Fruit fly (Drosophila melanogaster) whole organism, embryonic: Measurements from ENCODE around the gene Hsp110.

Experiments
- Awh ChIP-seq: fragments of 200-800 bp; sonication (Bioruptor generic); IDR thresholded peaks from 2 replicates; pipeline ENCODE4, ENCODE4 v1.3.6; 2022; ENCODE audit warnings: missing biosample characterization, missing genetic modification characterization
- BtbVII ChIP-seq: fragments of 200-800 bp; sonication (Bioruptor generic); optimal IDR thresholded peaks from 3 replicates; lab custom pipeline; 2017; ENCODE audit warnings: missing biosample characterization, mild to moderate bottlenecking, missing genetic modification characterization
- Bteb2 ChIP-seq: fragments of 200-800 bp; sonication (Bioruptor generic); optimal IDR thresholded peaks from 2 replicates; lab custom pipeline; 2016; ENCODE audit warnings: missing biosample characterization, missing genetic modification characterization
- CG10654 ChIP-seq: fragments of 200-800 bp; sonication (Bioruptor generic); optimal IDR thresholded peaks from 2 replicates; lab custom pipeline; 2016; ENCODE audit warnings: missing biosample characterization, missing genetic modification characterization
- CG11247 ChIP-seq: fragments of 200-800 bp; sonication (Bioruptor generic); IDR thresholded peaks from 2 replicates; pipeline ENCODE4 v1.3.6; 2022; ENCODE audit warnings: missing biosample characterization, missing genetic modification characterization
- CG11560 ChIP-seq: fragments of 200-800 bp; sonication (Bioruptor generic); IDR thresholded peaks from 3 replicates; pipeline ENCODE4 v1.3.6; 2022; ENCODE audit warnings: missing biosample characterization, missing genetic modification characterization
- CG11696 ChIP-seq: fragments of 200-800 bp; sonication (Bioruptor generic); IDR thresholded peaks from 2 replicates; pipeline ENCODE4 v1.3.6; 2022; ENCODE audit warnings: missing biosample characterization, missing genetic modification characterization
- CG12104 ChIP-seq: fragments of 200-800 bp; sonication (Bioruptor generic); optimal IDR thresholded peaks from 3 replicates; lab custom pipeline; 2016; ENCODE audit warnings: missing biosample characterization, missing genetic modification characterization
- CG16779 ChIP-seq: fragments of 200-800 bp; sonication (Bioruptor generic); IDR thresholded peaks from 2 replicates; pipeline ENCODE4 v1.3.6; 2022; ENCODE audit warnings: missing biosample characterization, missing genetic modification characterization
- CG16863 ChIP-seq: fragments of 200-800 bp; sonication (Bioruptor generic); optimal IDR thresholded peaks from 3 replicates; lab custom pipeline; 2016; ENCODE audit warnings: missing biosample characterization, missing genetic modification characterization
- CG17568 ChIP-seq: fragments of 200-800 bp; sonication (Bioruptor generic); optimal IDR thresholded peaks from 2 replicates; lab custom pipeline; 2018; ENCODE audit warnings: missing biosample characterization, mild to moderate bottlenecking, missing genetic modification characterization, moderate library complexity
- CG2120 ChIP-seq: fragments of 200-800 bp; sonication (Bioruptor generic); optimal IDR thresholded peaks from 3 replicates; lab custom pipeline; 2016; ENCODE audit warnings: missing biosample characterization, missing genetic modification characterization
- CG3065 ChIP-seq: fragments of 200-800 bp; sonication (Bioruptor generic); optimal IDR thresholded peaks from 2 replicates; lab custom pipeline; 2016; ENCODE audit warnings: missing biosample characterization, missing genetic modification characterization
- CG34376 ChIP-seq: fragments of 200-800 bp; sonication (Bioruptor generic); optimal IDR thresholded peaks from 2 replicates; lab custom pipeline; 2018; ENCODE audit warnings: missing biosample characterization, mild to moderate bottlenecking, missing genetic modification characterization
- CG4282 ChIP-seq: fragments of 200-800 bp; sonication (Bioruptor generic); optimal IDR thresholded peaks from 2 replicates; lab custom pipeline; 2016; ENCODE audit warnings: missing biosample characterization, missing genetic modification characterization
- CG8089 ChIP-seq: fragments of 200-800 bp; sonication (Bioruptor generic); optimal IDR thresholded peaks from 3 replicates; lab custom pipeline; 2016; ENCODE audit warnings: missing biosample characterization, missing genetic modification characterization
- CG8944 ChIP-seq: fragments of 200-800 bp; sonication (Bioruptor generic); optimal IDR thresholded peaks from 3 replicates; lab custom pipeline; 2016; ENCODE audit warnings: missing biosample characterization, missing genetic modification characterization
- CkIIα-i1 ChIP-seq: fragments of 200-800 bp; sonication (Bioruptor generic); IDR thresholded peaks from 2 replicates; pipeline ENCODE4 v1.3.6; 2022; ENCODE audit warnings: missing biosample characterization, missing genetic modification characterization
- Drgx ChIP-seq: fragments of 200-800 bp; sonication (Bioruptor generic); IDR thresholded peaks from 2 replicates; pipeline ENCODE4 v1.3.6; 2022; ENCODE audit warnings: missing biosample characterization, missing genetic modification characterization
- Eip74EF ChIP-seq, 2 experiments: fragments of 200-800 bp in 1 of 2; fragments of >200 bp in 1 of 2; sonication (Bioruptor generic) in 1 of 2; optimal IDR thresholded peaks; 2 replicates each; lab custom pipeline; 2017 to 2019; ENCODE audit warnings: missing biosample characterization in 2 of 2, missing genetic modification characterization in 2 of 2, mild to moderate bottlenecking in 1 of 2, moderate library complexity in 1 of 2
- HmgD ChIP-seq: fragments of 200-800 bp; sonication (Bioruptor generic); optimal IDR thresholded peaks from 3 replicates; lab custom pipeline; 2016; ENCODE audit warnings: missing biosample characterization, missing genetic modification characterization
- Mes4 ChIP-seq: fragments of 200-800 bp; sonication (Bioruptor generic); optimal IDR thresholded peaks from 2 replicates; lab custom pipeline; 2016; ENCODE audit warnings: missing biosample characterization, missing genetic modification characterization
- NFAT ChIP-seq: fragments of 200-800 bp; sonication (Bioruptor generic); IDR thresholded peaks from 2 replicates; pipeline ENCODE4 v1.3.6; 2022; ENCODE audit warnings: missing biosample characterization, missing genetic modification characterization
- NfI ChIP-seq: fragments of 200-800 bp; sonication (Bioruptor generic); optimal IDR thresholded peaks from 3 replicates; lab custom pipeline; 2018; ENCODE audit warnings: missing biosample characterization, mild to moderate bottlenecking, missing genetic modification characterization, moderate library complexity
- Ravus ChIP-seq: fragments of 200-800 bp; sonication (Bioruptor generic); IDR thresholded peaks from 2 replicates; pipeline ENCODE4 v1.3.6; 2022; ENCODE audit warnings: missing biosample characterization, missing genetic modification characterization
- Usf ChIP-seq: fragments of 200-800 bp; sonication (Bioruptor generic); optimal IDR thresholded peaks from 2 replicates; lab custom pipeline; 2017; ENCODE audit warnings: missing genotype, missing biosample characterization, missing genetic modification characterization
- Xrp1 ChIP-seq: fragments of 200-800 bp; sonication (Bioruptor generic); IDR thresholded peaks from 2 replicates; pipeline ENCODE4 v1.3.6; 2022; ENCODE audit warnings: missing biosample characterization, missing genetic modification characterization
- chinmo ChIP-seq: fragments of 200-800 bp; sonication (Bioruptor generic); IDR thresholded peaks from 4 replicates; pipeline ENCODE4 v1.3.6; 2022; ENCODE audit warnings: missing biosample characterization, missing genetic modification characterization; ENCODE audit not compliant: partially characterized antibody
- chm ChIP-seq: fragments of 200-800 bp; sonication (Bioruptor generic); IDR thresholded peaks from 2 replicates; pipeline ENCODE4 v1.3.6; 2022; ENCODE audit warnings: missing biosample characterization, missing genetic modification characterization
- crp ChIP-seq, 2 experiments: fragments of 200-800 bp; sonication (Bioruptor generic); optimal IDR thresholded peaks; 2 replicates in 1 of 2; 3 replicates in 1 of 2; lab custom pipeline; 2017; ENCODE audit warnings: missing biosample characterization in 2 of 2, missing genetic modification characterization in 2 of 2, mild to moderate bottlenecking in 1 of 2, moderate library complexity in 1 of 2
- cwo ChIP-seq: fragments of 200-800 bp; sonication (Bioruptor generic); optimal IDR thresholded peaks from 3 replicates; lab custom pipeline; 2017; ENCODE audit warnings: missing biosample characterization, missing genetic modification characterization, mild to moderate bottlenecking, moderate library complexity, missing genetic modification reagents
- fd102C ChIP-seq: fragments of 200-800 bp; sonication (Bioruptor generic); optimal IDR thresholded peaks from 2 replicates; lab custom pipeline; 2018; ENCODE audit warnings: missing biosample characterization, mild to moderate bottlenecking, missing genetic modification characterization, moderate library complexity
- fd96Cb ChIP-seq: fragments of 200-800 bp; sonication (Bioruptor generic); optimal IDR thresholded peaks from 2 replicates; lab custom pipeline; 2018; ENCODE audit warnings: missing biosample characterization, mild to moderate bottlenecking, missing genetic modification characterization, moderate library complexity
- gem ChIP-seq: fragments of 200-800 bp; sonication (Bioruptor generic); optimal IDR thresholded peaks from 2 replicates; lab custom pipeline; 2019; ENCODE audit warnings: missing biosample characterization, mild to moderate bottlenecking, missing genetic modification characterization, moderate library complexity
- klu ChIP-seq: fragments of 200-800 bp; sonication (Bioruptor generic); IDR thresholded peaks from 2 replicates; pipeline ENCODE4 v1.3.6; 2022; ENCODE audit warnings: missing biosample characterization, missing genetic modification characterization
- mirr ChIP-seq: fragments of 200-800 bp; sonication (Bioruptor generic); optimal IDR thresholded peaks from 3 replicates; lab custom pipeline; 2018; ENCODE audit warnings: missing biosample characterization, mild to moderate bottlenecking, missing genetic modification characterization
- nerfin-1 ChIP-seq: fragments of 200-800 bp; sonication (Bioruptor generic); optimal IDR thresholded peaks from 3 replicates; lab custom pipeline; 2019; ENCODE audit warnings: missing biosample characterization, mild to moderate bottlenecking, missing genetic modification characterization, moderate library complexity
- oc ChIP-seq: fragments of 200-800 bp; sonication (Bioruptor generic); optimal IDR thresholded peaks from 2 replicates; lab custom pipeline; 2018; ENCODE audit warnings: missing biosample characterization, mild to moderate bottlenecking, missing genetic modification characterization, moderate library complexity
- odd ChIP-seq: fragments of 200-800 bp; sonication (Bioruptor generic); optimal IDR thresholded peaks from 2 replicates; lab custom pipeline; 2017; ENCODE audit warnings: missing biosample characterization, mild to moderate bottlenecking, missing genetic modification characterization
- salm ChIP-seq: fragments of 200-800 bp; sonication (Bioruptor generic); optimal IDR thresholded peaks from 2 replicates; lab custom pipeline; 2018; ENCODE audit warnings: missing biosample characterization, mild to moderate bottlenecking, missing genetic modification characterization
- scrt ChIP-seq: fragments of 200-800 bp; sonication (Bioruptor generic); optimal IDR thresholded peaks from 2 replicates; lab custom pipeline; 2018; ENCODE audit warnings: missing biosample characterization, mild to moderate bottlenecking, missing genetic modification characterization, moderate library complexity
- sima ChIP-seq: fragments of 200-800 bp; sonication (Bioruptor generic); optimal IDR thresholded peaks from 2 replicates; lab custom pipeline; 2016; ENCODE audit warnings: missing biosample characterization, missing genetic modification characterization
- slp2 ChIP-seq: fragments of 200-800 bp; sonication (Bioruptor generic); optimal IDR thresholded peaks from 2 replicates; lab custom pipeline; 2016; ENCODE audit warnings: missing biosample characterization, missing genetic modification characterization
- tll ChIP-seq, 2 experiments: fragments of 200-800 bp in 1 of 2; fragments of >200 bp in 1 of 2; sonication (Bioruptor generic) in 1 of 2; optimal IDR thresholded peaks; 2 replicates each; lab custom pipeline; 2017 to 2019; ENCODE audit warnings: missing biosample characterization in 2 of 2, missing genetic modification characterization in 2 of 2, mild to moderate bottlenecking in 1 of 2, moderate library complexity in 1 of 2
- unc-4 ChIP-seq: fragments of 200-800 bp; sonication (Bioruptor generic); IDR thresholded peaks from 2 replicates; pipeline ENCODE4 v1.3.6; 2022; ENCODE audit warnings: missing biosample characterization, missing genetic modification characterization; ENCODE audit not compliant: partially characterized antibody
- unpg ChIP-seq: fragments of 200-800 bp; sonication (Bioruptor generic); optimal IDR thresholded peaks from 3 replicates; lab custom pipeline; 2018; ENCODE audit warnings: missing biosample characterization, mild to moderate bottlenecking, missing genetic modification characterization, moderate library complexity
- zen ChIP-seq: fragments of 200-800 bp; sonication (Bioruptor generic); optimal IDR thresholded peaks from 3 replicates; lab custom pipeline; 2018; ENCODE audit warnings: missing biosample characterization, mild to moderate bottlenecking, missing genetic modification characterization, moderate library complexity
- zf30C ChIP-seq: fragments of 200-800 bp; sonication (Bioruptor generic); optimal IDR thresholded peaks from 3 replicates; lab custom pipeline; 2018; ENCODE audit warnings: missing biosample characterization, mild to moderate bottlenecking, missing genetic modification characterization

Gene Hsp110

DNA sequence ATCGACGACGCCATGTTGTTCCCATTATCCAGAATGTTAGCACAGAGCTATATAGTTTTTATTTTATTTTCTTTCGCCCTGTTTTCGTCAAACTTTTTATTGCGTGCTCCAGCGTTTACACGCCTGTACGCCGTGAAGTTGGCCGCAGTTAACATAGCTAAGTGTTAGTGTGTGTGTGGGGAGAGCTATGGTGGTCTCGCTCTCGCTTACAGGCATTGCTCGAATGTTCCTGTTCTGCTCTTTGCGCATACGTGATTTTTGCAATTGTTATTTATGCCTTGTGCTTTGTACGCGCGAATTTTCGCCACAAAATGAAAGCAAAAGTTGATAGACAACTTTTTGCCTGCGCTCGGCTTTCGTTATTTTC lies 32.8 kb upstream of the Hsp110 start (continued):
- TF ChIP-seq CG8944 (GFP tag; lab: Kevin White, UChicago) = no peak
- TF ChIP-seq CG17568 (GFP tag; lab: Kevin White, UChicago) = peak; percentile 16
- TF ChIP-seq tll (GFP tag; optimal IDR thresholded peaks at IDR 0.05; lab: Kevin White, UChicago) = no peak

DNA sequence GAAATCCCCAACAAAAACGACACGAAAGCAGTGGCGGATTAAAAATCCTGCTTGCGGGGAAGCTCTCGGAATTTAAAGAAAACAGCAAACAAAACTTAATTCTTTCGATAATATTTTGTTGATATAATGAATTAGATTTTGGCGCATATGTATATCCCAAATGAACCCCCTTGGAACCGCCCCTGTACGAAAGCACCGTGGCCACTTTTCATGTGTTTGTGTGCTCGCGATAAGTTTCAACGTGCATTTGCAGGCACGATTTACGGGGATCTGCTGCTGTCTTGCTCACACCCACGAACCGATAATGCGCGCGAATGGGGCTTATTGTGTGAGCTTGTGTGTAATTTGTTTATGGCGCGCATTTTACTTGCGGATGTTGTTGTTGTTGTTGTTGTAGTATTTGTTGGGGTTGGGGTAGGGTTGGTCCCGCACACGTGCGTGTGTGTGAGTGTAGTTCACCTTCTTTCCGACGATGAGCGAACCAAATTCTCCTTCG lies 31.8 kb upstream of the Hsp110 start:
- TF ChIP-seq HmgD (GFP tag; lab: Kevin White, UChicago) = peak; percentile 87
- TF ChIP-seq CG3065 (GFP tag; lab: Kevin White, UChicago) = peak; percentile 75
- TF ChIP-seq CG11247 (GFP tag; lab: Robert Waterston, UW) = peak; percentile 91
- TF ChIP-seq nerfin-1 = peak; percentile 94
- TF ChIP-seq unpg = peak; percentile 96
- peak; percentile 88 for TF ChIP-seq mirr (GFP tag; lab: Kevin White, UChicago)
- peak; percentile 94 for TF ChIP-seq CG10654 (GFP tag; lab: Kevin White, UChicago)
- TF ChIP-seq CG16779 (GFP tag; lab: Robert Waterston, UW) = peak; percentile 88
- peak; percentile 94 for TF ChIP-seq CG4282 (GFP tag; lab: Kevin White, UChicago)
- peak; percentile 88 for TF ChIP-seq CG12104 (GFP tag; lab: Kevin White, UChicago)
- peak; percentile 85 for TF ChIP-seq CG11696 (GFP tag; lab: Robert Waterston, UW)
- peak; percentile 96 for TF ChIP-seq chm
- TF ChIP-seq CG2120 (GFP tag; lab: Kevin White, UChicago) = peak; percentile 97
- peak; percentile 91 for TF ChIP-seq cwo (GFP tag; lab: Kevin White, UChicago)
- TF ChIP-seq CG8089 (GFP tag; lab: Kevin White, UChicago) = peak; percentile 91
- peak; percentile 92 for TF ChIP-seq BtbVII
- TF ChIP-seq Drgx = peak; percentile 99
- TF ChIP-seq CkIIα-i1 (GFP tag; lab: Robert Waterston, UW) = peak; percentile 83
- TF ChIP-seq gem (tag; lab: Kevin White, UChicago) = peak; percentile 97
- TF ChIP-seq fd102C (GFP tag; lab: Kevin White, UChicago) = peak; percentile 3
- TF ChIP-seq unc-4 (GFP tag; lab: Robert Waterston, UW) = 0 out of 2 replicates have a peak, but pooled peaks have one; percentile 25
- peak; percentile 98 for TF ChIP-seq NfI (GFP tag; lab: Kevin White, UChicago)
- peak; percentile 100 for TF ChIP-seq chinmo (GFP tag; lab: Robert Waterston, UW)
- TF ChIP-seq crp (GFP tag; optimal IDR thresholded peaks at IDR 0.05; lab: Kevin White, UChicago) = peak in 1 of 2 experiments; percentile 63
- TF ChIP-seq klu = peak; percentile 46; the same call in 1 of the 2 replicates
- peak; percentile 97 for TF ChIP-seq oc
- TF ChIP-seq zf30C = no peak
- TF ChIP-seq Bteb2 (GFP tag; lab: Kevin White, UChicago) = peak; percentile 92
- TF ChIP-seq Awh (GFP tag; lab: Robert Waterston, UW) = peak; percentile 87
- peak; percentile 66 for TF ChIP-seq Usf
- TF ChIP-seq sima (GFP tag; lab: Kevin White, UChicago) = peak; percentile 69
- peak in 1 of 2 experiments; percentile 91 for TF ChIP-seq Eip74EF (GFP tag; optimal IDR thresholded peaks at IDR 0.05; lab: Kevin White, UChicago)
- TF ChIP-seq Xrp1 (GFP tag; lab: Robert Waterston, UW) = peak; percentile 93
- TF ChIP-seq CG34376 = peak; percentile 92
- peak; percentile 96 for TF ChIP-seq slp2 (GFP tag; lab: Kevin White, UChicago)
- peak; percentile 97 for TF ChIP-seq fd96Cb (tag; lab: Kevin White, UChicago)
- TF ChIP-seq odd (GFP tag; lab: Kevin White, UChicago) = peak; percentile 90
- TF ChIP-seq salm (tag; lab: Kevin White, UChicago) = peak; percentile 91
- peak; percentile 87 for TF ChIP-seq zen
- peak; percentile 90 for TF ChIP-seq NFAT (GFP tag; lab: Robert Waterston, UW)
- TF ChIP-seq Ravus (GFP tag; lab: Robert Waterston, UW) = peak; percentile 83
- TF ChIP-seq Mes4 (GFP tag; lab: Kevin White, UChicago) = peak; percentile 95
- TF ChIP-seq CG16863 (GFP tag; lab: Kevin White, UChicago) = peak; percentile 97
- TF ChIP-seq CG11560 (tag; lab: Robert Waterston, UW) = peak; percentile 79
- TF ChIP-seq scrt (GFP tag; lab: Kevin White, UChicago) = peak; percentile 86
